Worm (Caenorhabditis elegans): ENCODE data around the gene nlp-29.

DNA sequence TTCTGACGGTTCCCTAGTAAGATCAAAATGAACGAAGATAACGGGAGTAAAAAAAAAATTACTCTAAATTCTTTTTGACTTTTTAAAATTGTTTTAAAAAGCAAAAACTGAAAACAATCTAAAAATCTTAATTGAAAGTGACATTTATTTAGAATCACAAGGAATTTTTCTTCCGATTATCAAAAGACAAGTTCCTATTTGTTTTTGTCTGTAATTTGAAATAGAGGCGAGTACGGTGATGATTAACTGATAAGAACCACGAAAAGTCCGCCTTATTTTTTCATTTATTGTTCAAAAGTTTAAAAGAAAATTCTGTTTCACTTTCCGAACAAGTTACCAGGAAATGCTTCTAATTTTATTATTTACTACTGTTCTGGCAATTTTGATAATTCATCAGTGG lies 34.5 kb upstream of the nlp-29 start, which contains the start of gene dach-1:
- TF ChIP-seq Y79H2A.3 (GFP tag; conservative IDR thresholded peaks at IDR 0.05) (no peak), ama-1 (optimal IDR thresholded peaks at IDR 0.05) (no peak), ama-1 (GFP tag; optimal IDR thresholded peaks at IDR 0.05) (no peak)

Data from whole organism, young adult.